Worm (Caenorhabditis elegans) whole organism, midembryonic: ENCODE data around the gene Y48C3A.12.

Experiments
- T22C8.4 ChIP-seq: fragments of 200-800 bp; sonication (Bioruptor generic); IDR thresholded peaks from 2 replicates; pipeline ENCODE4 v1.3.6; 2022; ENCODE audit warnings: missing genetic modification characterization, missing compliant biosample characterization
- cog-1 ChIP-seq: sonication (generic microtip); optimal IDR thresholded peaks from 2 replicates; lab custom pipeline; 2016; ENCODE audit warnings: missing genetic modification characterization, missing compliant biosample characterization
- flt-1 ChIP-seq: fragments of 200-800 bp; sonication (Bioruptor generic); IDR thresholded peaks from 2 replicates; pipeline ENCODE4 v1.3.6; 2022; ENCODE audit warnings: missing genetic modification characterization, missing compliant biosample characterization
- med-1 ChIP-seq: sonication (generic microtip); optimal IDR thresholded peaks from 2 replicates; lab custom pipeline; 2017; ENCODE audit warnings: missing genetic modification characterization, mild to moderate bottlenecking, missing compliant biosample characterization, antibody characterized with exemption, missing genetic modification reagents; ENCODE audit not compliant: insufficient read depth
- ref-1 ChIP-seq: fragments of 200-800 bp; sonication (Bioruptor generic); conservative IDR thresholded peaks from 2 replicates; pipeline ENCODE4 v1.3.6; 2022; ENCODE audit warnings: missing genetic modification reagents, missing genetic modification characterization, missing compliant biosample characterization
- tab-1 ChIP-seq: fragments of 200-800 bp; sonication (Bioruptor generic); IDR thresholded peaks from 2 replicates; pipeline ENCODE4 v1.3.6; 2022; ENCODE audit warnings: missing genetic modification characterization, missing compliant biosample characterization
- ztf-23 ChIP-seq: fragments of 200-800 bp; sonication (Bioruptor generic); IDR thresholded peaks from 2 replicates; pipeline ENCODE4 v1.3.6; 2022; ENCODE audit warnings: missing genetic modification reagents, missing genetic modification characterization, missing compliant biosample characterization
- ztf-29 ChIP-seq: fragments of 200-800 bp; sonication (Bioruptor generic); IDR thresholded peaks from 2 replicates; pipeline ENCODE4 v1.3.6; 2022; ENCODE audit warnings: missing genetic modification reagents, missing genetic modification characterization, missing compliant biosample characterization

ce11 chrII:13383061-13383460 is 6.8 kb downstream of the Y48C3A.12 start:
- TF ChIP-seq ref-1 (GFP tag; lab: Robert Waterston, UW) (no peak), med-1 (no peak), ztf-23 (GFP tag; lab: Robert Waterston, UW) (no peak), flt-1 (no peak), T22C8.4 (GFP tag; lab: Robert Waterston, UW) (peak; percentile 17; the same call in 1 of the 2 replicates), ztf-29 (no peak), tab-1 (no peak), cog-1 (tag; lab: Kevin White, UChicago) (no peak)
